Worm (Caenorhabditis elegans) whole organism, L3 larva: Measurements from ENCODE around the gene rml-1.
A peak's percentile ranks its signal among the peaks of the same experiment; 100 is the strongest.

Experiments
- R02D3.7 ChIP-seq: fragments of 150-350 bp; optimal IDR thresholded peaks from 2 replicates; lab custom pipeline; 2014; ENCODE audit warnings: missing biosample characterization, missing genetic modification characterization
- ZK546.5 ChIP-seq: sonication (generic microtip); optimal IDR thresholded peaks from 2 replicates; lab custom pipeline; 2017; ENCODE audit warnings: missing biosample characterization, missing genetic modification characterization
- aly-2 ChIP-seq: fragments of 150-350 bp; optimal IDR thresholded peaks from 2 replicates; lab custom pipeline; 2014; ENCODE audit warnings: missing biosample characterization, missing genetic modification characterization
- ama-1 ChIP-seq: fragments of 150-350 bp; optimal IDR thresholded peaks from 2 replicates; lab custom pipeline; 2018
- ceh-16 ChIP-seq: sonication (generic microtip); optimal IDR thresholded peaks from 2 replicates; lab custom pipeline; 2017; ENCODE audit warnings: missing biosample characterization, missing genetic modification characterization
- ceh-28 ChIP-seq: fragments of 150-350 bp; optimal IDR thresholded peaks from 2 replicates; lab custom pipeline; 2014; ENCODE audit warnings: missing biosample characterization, missing genetic modification reagents, missing genetic modification characterization
- ceh-82 ChIP-seq: fragments of 150-350 bp; optimal IDR thresholded peaks from 2 replicates; lab custom pipeline; 2014; ENCODE audit warnings: missing biosample characterization, missing genetic modification characterization
- ceh-9 ChIP-seq: sonication (generic microtip); optimal IDR thresholded peaks from 2 replicates; lab custom pipeline; 2018; ENCODE audit warnings: missing biosample characterization, missing genetic modification characterization
- daf-12 ChIP-seq: fragments of 150-350 bp; optimal IDR thresholded peaks from 2 replicates; lab custom pipeline; 2014; ENCODE audit warnings: missing biosample characterization, missing genetic modification reagents, missing genetic modification characterization
- egl-27 ChIP-seq: sonication (generic microtip); optimal IDR thresholded peaks from 4 replicates; lab custom pipeline; 2017; ENCODE audit warnings: missing biosample characterization, missing genetic modification reagents, missing genetic modification characterization
- egl-5 ChIP-seq: fragments of 150-350 bp; optimal IDR thresholded peaks from 2 replicates; lab custom pipeline; 2017; ENCODE audit warnings: missing biosample characterization, missing genetic modification reagents, missing genetic modification characterization, inconsistent platforms
- elt-1 ChIP-seq: fragments of 150-350 bp; optimal IDR thresholded peaks from 2 replicates; lab custom pipeline; 2014; ENCODE audit warnings: missing biosample characterization, missing genetic modification characterization
- elt-2 ChIP-seq: sonication (generic microtip); optimal IDR thresholded peaks from 2 replicates; lab custom pipeline; 2016; ENCODE audit warnings: missing genetic modification reagents, mild to moderate bottlenecking, missing genetic modification characterization, missing compliant biosample characterization
- elt-3 ChIP-seq, 3 experiments: fragments of 150-350 bp in 1 of 3; sonication (generic microtip) in 2 of 3; optimal IDR thresholded peaks; 2 replicates in 2 of 3; 4 replicates in 1 of 3; lab custom pipeline; 2014 to 2017; ENCODE audit warnings: missing biosample characterization in 3 of 3, missing genetic modification characterization in 3 of 3
- eor-1 ChIP-seq, 2 experiments: fragments of 150-350 bp; optimal IDR thresholded peaks; 2 replicates each; lab custom pipeline; 2014 to 2018; ENCODE audit warnings: missing biosample characterization in 2 of 2, missing genetic modification characterization in 2 of 2
- fkh-10 ChIP-seq: sonication (generic microtip); optimal IDR thresholded peaks from 2 replicates; lab custom pipeline; 2017; ENCODE audit warnings: missing biosample characterization, missing genetic modification reagents, missing genetic modification characterization
- fkh-2 ChIP-seq: fragments of 150-350 bp; optimal IDR thresholded peaks from 2 replicates; lab custom pipeline; 2014; ENCODE audit warnings: missing biosample characterization, missing genetic modification reagents, missing genetic modification characterization
- fos-1 ChIP-seq: fragments of 150-350 bp; optimal IDR thresholded peaks from 2 replicates; lab custom pipeline; 2014; ENCODE audit warnings: missing biosample characterization, missing genetic modification characterization
- hmg-11 ChIP-seq: sonication (generic microtip); optimal IDR thresholded peaks from 2 replicates; lab custom pipeline; 2016; ENCODE audit warnings: missing genetic modification characterization, missing compliant biosample characterization
- jun-1 ChIP-seq: fragments of 150-350 bp; optimal IDR thresholded peaks from 2 replicates; lab custom pipeline; 2014; ENCODE audit warnings: missing biosample characterization, missing genetic modification reagents, missing genetic modification characterization
- lin-15B ChIP-seq: fragments of 150-350 bp; optimal IDR thresholded peaks from 2 replicates; lab custom pipeline; 2014; ENCODE audit warnings: missing biosample characterization, missing genetic modification characterization
- lin-39 ChIP-seq: fragments of 150-350 bp; optimal IDR thresholded peaks from 2 replicates; lab custom pipeline; 2018; ENCODE audit warnings: missing biosample characterization, missing genetic modification reagents, missing genetic modification characterization
- lsy-12 ChIP-seq: sonication (generic microtip); optimal IDR thresholded peaks from 2 replicates; lab custom pipeline; 2016; ENCODE audit warnings: mild to moderate bottlenecking, missing genetic modification characterization, missing compliant biosample characterization
- mdl-1 ChIP-seq: fragments of 150-350 bp; optimal IDR thresholded peaks from 2 replicates; lab custom pipeline; 2014; ENCODE audit warnings: missing biosample characterization, missing genetic modification characterization
- mml-1 ChIP-seq: fragments of 150-350 bp; sonication (generic microtip); optimal IDR thresholded peaks from 3 replicates; lab custom pipeline; 2014; ENCODE audit warnings: missing biosample characterization, missing genetic modification characterization
- nfya-1 ChIP-seq: sonication (generic microtip); optimal IDR thresholded peaks from 2 replicates; lab custom pipeline; 2017; ENCODE audit warnings: missing genetic modification characterization, mild to moderate bottlenecking, missing compliant biosample characterization, antibody characterized with exemption, moderate library complexity; ENCODE audit not compliant: insufficient read depth
- nhr-11 ChIP-seq: fragments of 150-350 bp; optimal IDR thresholded peaks from 2 replicates; lab custom pipeline; 2014; ENCODE audit warnings: missing biosample characterization, missing genetic modification characterization
- nhr-12 ChIP-seq: fragments of 150-350 bp; optimal IDR thresholded peaks from 2 replicates; lab custom pipeline; 2014; ENCODE audit warnings: missing biosample characterization, missing genetic modification characterization
- nhr-23 ChIP-seq: fragments of 150-350 bp; optimal IDR thresholded peaks from 2 replicates; lab custom pipeline; 2014; ENCODE audit warnings: missing biosample characterization, missing genetic modification reagents, missing genetic modification characterization
- nhr-237 ChIP-seq: fragments of 150-350 bp; optimal IDR thresholded peaks from 2 replicates; lab custom pipeline; 2014; ENCODE audit warnings: missing biosample characterization, missing genetic modification characterization
- nhr-25 ChIP-seq: sonication (generic microtip); optimal IDR thresholded peaks from 2 replicates; lab custom pipeline; 2017; ENCODE audit warnings: missing biosample characterization, missing genetic modification characterization
- nhr-28 ChIP-seq: fragments of 150-350 bp; optimal IDR thresholded peaks from 2 replicates; lab custom pipeline; 2014; ENCODE audit warnings: missing biosample characterization, missing genetic modification characterization
- nhr-43 ChIP-seq: sonication (generic microtip); optimal IDR thresholded peaks from 2 replicates; lab custom pipeline; 2016; ENCODE audit warnings: mild to moderate bottlenecking, missing genetic modification characterization, missing compliant biosample characterization; ENCODE audit not compliant: poor library complexity, severe bottlenecking
- nhr-67 ChIP-seq: fragments of 150-350 bp; optimal IDR thresholded peaks from 2 replicates; lab custom pipeline; 2014; ENCODE audit warnings: missing biosample characterization, missing genetic modification characterization
- nhr-76 ChIP-seq: fragments of 150-350 bp; sonication (generic microtip); optimal IDR thresholded peaks from 5 replicates; lab custom pipeline; 2014; ENCODE audit warnings: missing biosample characterization, missing genetic modification characterization
- nhr-77 ChIP-seq: fragments of 150-350 bp; optimal IDR thresholded peaks from 2 replicates; lab custom pipeline; 2014; ENCODE audit warnings: missing biosample characterization, missing genetic modification characterization
- pha-4 ChIP-seq: fragments of 150-350 bp; optimal IDR thresholded peaks from 2 replicates; lab custom pipeline; 2014; ENCODE audit warnings: missing biosample characterization, missing genetic modification reagents, missing genetic modification characterization
- pqm-1 ChIP-seq: fragments of 150-350 bp; optimal IDR thresholded peaks from 2 replicates; lab custom pipeline; 2017; ENCODE audit warnings: missing biosample characterization, missing genetic modification characterization, inconsistent platforms
- sea-2 ChIP-seq: fragments of 150-350 bp; sonication (generic microtip); optimal IDR thresholded peaks from 4 replicates; lab custom pipeline; 2014; ENCODE audit warnings: missing biosample characterization, missing genetic modification reagents, missing genetic modification characterization
- skn-1 ChIP-seq: fragments of 150-350 bp; optimal IDR thresholded peaks from 2 replicates; lab custom pipeline; 2014; ENCODE audit warnings: missing biosample characterization, missing genetic modification characterization
- snpc-4 ChIP-seq: fragments of 150-350 bp; optimal IDR thresholded peaks from 2 replicates; lab custom pipeline; 2014; ENCODE audit warnings: missing biosample characterization, missing genetic modification characterization
- tbx-2 ChIP-seq: sonication (generic microtip); optimal IDR thresholded peaks from 2 replicates; lab custom pipeline; 2016; ENCODE audit warnings: mild to moderate bottlenecking, missing genetic modification characterization, missing compliant biosample characterization
- unc-39 ChIP-seq: sonication (generic microtip); optimal IDR thresholded peaks from 4 replicates; lab custom pipeline; 2017; ENCODE audit warnings: missing biosample characterization, missing genetic modification characterization
- unc-62 ChIP-seq: fragments of 150-350 bp; sonication (generic microtip); optimal IDR thresholded peaks from 4 replicates; lab custom pipeline; 2014; ENCODE audit warnings: missing biosample characterization, missing genetic modification reagents, missing genetic modification characterization
- zag-1 ChIP-seq: fragments of 150-350 bp; optimal IDR thresholded peaks from 2 replicates; lab custom pipeline; 2014; ENCODE audit warnings: missing biosample characterization, missing genetic modification characterization
- ztf-11 ChIP-seq: fragments of 150-350 bp; optimal IDR thresholded peaks from 2 replicates; lab custom pipeline; 2014; ENCODE audit warnings: missing biosample characterization, missing genetic modification characterization
- ztf-4 ChIP-seq: fragments of 150-350 bp; optimal IDR thresholded peaks from 2 replicates; lab custom pipeline; 2014; ENCODE audit warnings: missing biosample characterization, missing genetic modification characterization

The rml-1 gene

DNA sequence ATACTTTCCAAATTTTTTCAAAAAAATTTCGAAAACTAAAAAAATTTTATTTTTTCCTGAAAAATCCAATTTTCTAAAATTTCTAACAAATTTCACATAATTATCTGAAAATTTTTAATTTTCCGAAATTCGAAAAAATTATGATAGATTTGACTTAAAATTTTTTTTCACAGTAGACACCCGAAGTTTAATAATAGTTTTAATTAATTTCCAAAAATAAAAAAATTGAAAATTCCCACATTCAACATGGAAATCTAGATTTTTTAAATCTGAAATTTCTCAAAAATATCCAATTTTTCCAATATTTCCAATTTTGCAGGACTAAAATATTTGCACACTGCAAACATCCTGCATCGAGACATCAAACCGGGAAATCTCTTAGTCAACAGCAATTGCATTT is 45.9 kb downstream of the rml-1 start:
- TF ChIP-seq pha-4 (tag; lab: Kevin White, UChicago) (peak; percentile 0), nhr-237 (tag; lab: Kevin White, UChicago) (no peak)

DNA sequence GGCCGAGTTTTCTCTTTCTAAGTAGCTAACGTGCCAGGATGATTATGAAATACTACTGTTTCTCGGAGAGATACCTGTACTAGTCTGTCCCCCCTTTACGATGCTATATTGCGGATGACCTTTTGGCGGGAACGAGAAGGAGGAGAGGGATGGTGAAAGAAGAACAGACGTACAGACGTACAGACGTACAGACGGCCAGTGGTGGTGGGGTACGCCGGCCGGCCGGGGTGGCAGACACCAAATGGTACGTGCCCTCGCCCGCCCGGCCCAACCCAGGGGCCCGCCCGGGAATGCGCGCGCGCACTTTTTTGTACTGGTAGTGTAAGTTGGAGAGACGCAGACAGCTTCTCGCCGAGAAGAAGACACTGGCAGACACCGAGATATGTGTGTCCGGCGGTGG is 46.8 kb downstream of the rml-1 start:
- TF ChIP-seq nhr-67 (tag; lab: Kevin White, UChicago) (no peak), ztf-4 (tag; lab: Kevin White, UChicago) (no peak), ztf-11 (tag; lab: Kevin White, UChicago) (no peak), nhr-43 (tag; lab: Kevin White, UChicago) (no peak), R02D3.7 (no peak), snpc-4 (tag; lab: Kevin White, UChicago) (no peak), nhr-76 (tag; lab: Kevin White, UChicago) (no peak), aly-2 (tag; lab: Kevin White, UChicago) (no peak), nhr-237 (tag; lab: Kevin White, UChicago) (no peak), jun-1 (tag; lab: Kevin White, UChicago) (no peak), fkh-10 (GFP tag; lab: Kevin White, UChicago) (no peak), ama-1 (lab: Kevin White, UChicago) (peak; percentile 38), nhr-12 (no peak), sea-2 (GFP tag; lab: Kevin White, UChicago) (no peak), nhr-25 (peak; percentile 52), ceh-16 (tag; lab: Kevin White, UChicago) (no peak), ceh-82 (tag; lab: Kevin White, UChicago) (no peak), unc-39 (tag; lab: Kevin White, UChicago) (no peak), mml-1 (tag; lab: Kevin White, UChicago) (no peak), zag-1 (tag; lab: Kevin White, UChicago) (no peak), skn-1 (tag; lab: Kevin White, UChicago) (no peak), unc-62 (no peak), nfya-1 (tag; lab: Kevin White, UChicago) (peak; percentile 11), lin-39 (tag; lab: Kevin White, UChicago) (peak; percentile 74), nhr-28 (tag; lab: Kevin White, UChicago) (no peak), daf-12 (tag; lab: Kevin White, UChicago) (no peak), elt-3 (tag; optimal IDR thresholded peaks at IDR 0.05; lab: Kevin White, UChicago) (no peak), elt-2 (tag; lab: Kevin White, UChicago) (no peak), lsy-12 (peak; percentile 60), nhr-11 (no peak), nhr-23 (tag; lab: Kevin White, UChicago) (peak; percentile 84), eor-1 (tag; optimal IDR thresholded peaks at IDR 0.05; lab: Kevin White, UChicago) (no peak), lin-15B (tag; lab: Kevin White, UChicago) (no peak), egl-27 (tag; lab: Kevin White, UChicago) (no peak), egl-5 (tag; lab: Kevin White, UChicago) (no peak), nhr-77 (tag; lab: Kevin White, UChicago) (no peak), fos-1 (tag; lab: Kevin White, UChicago) (no peak), tbx-2 (tag; lab: Kevin White, UChicago) (no peak), mdl-1 (no peak), ZK546.5 (tag; lab: Kevin White, UChicago) (no peak), elt-1 (no peak), pqm-1 (tag; lab: Kevin White, UChicago) (no peak), pha-4 (tag; lab: Kevin White, UChicago) (peak; percentile 19), ceh-9 (tag; lab: Kevin White, UChicago) (no peak), hmg-11 (tag; lab: Kevin White, UChicago) (peak; percentile 53), fkh-2 (tag; lab: Kevin White, UChicago) (no peak), ceh-28 (no peak)
